Worm (Caenorhabditis elegans) whole organism, L2 larva: ENCODE data around the gene igcm-1.
A peak's percentile ranks its signal among the peaks of the same experiment; 100 is the strongest.

Experiments
- C34F6.9 ChIP-seq: fragments of 150-350 bp; optimal IDR thresholded peaks from 2 replicates; lab custom pipeline; 2014; ENCODE audit warnings: missing biosample characterization, missing genetic modification characterization
- F13H6.1 ChIP-seq: sonication (generic microtip); optimal IDR thresholded peaks from 2 replicates; lab custom pipeline; 2016; ENCODE audit warnings: missing genetic modification characterization, missing compliant biosample characterization
- R02D3.7 ChIP-seq: fragments of 150-350 bp; optimal IDR thresholded peaks from 2 replicates; lab custom pipeline; 2014; ENCODE audit warnings: missing biosample characterization, missing genetic modification characterization
- Y55F3AM.14 ChIP-seq: fragments of 200-800 bp; sonication (Bioruptor generic); optimal IDR thresholded peaks from 2 replicates; lab custom pipeline; 2018; ENCODE audit warnings: mild to moderate bottlenecking, missing genetic modification characterization, missing compliant biosample characterization
- ZK546.5 ChIP-seq: sonication (generic microtip); optimal IDR thresholded peaks from 2 replicates; lab custom pipeline; 2017; ENCODE audit warnings: missing biosample characterization, missing genetic modification characterization
- aly-2 ChIP-seq: fragments of 150-350 bp; optimal IDR thresholded peaks from 2 replicates; lab custom pipeline; 2014; ENCODE audit warnings: missing biosample characterization, missing genetic modification characterization
- blmp-1 ChIP-seq: sonication (generic microtip); optimal IDR thresholded peaks from 2 replicates; lab custom pipeline; 2017; ENCODE audit warnings: missing genetic modification characterization, mild to moderate bottlenecking, missing compliant biosample characterization, antibody characterized with exemption, moderate library complexity; ENCODE audit not compliant: insufficient read depth
- ceh-16 ChIP-seq: fragments of 150-350 bp; optimal IDR thresholded peaks from 2 replicates; lab custom pipeline; 2014; ENCODE audit warnings: missing biosample characterization, missing genetic modification characterization
- ceh-82 ChIP-seq: fragments of 150-350 bp; optimal IDR thresholded peaks from 2 replicates; lab custom pipeline; 2014; ENCODE audit warnings: missing biosample characterization, missing genetic modification characterization
- crh-2 ChIP-seq: sonication (generic microtip); optimal IDR thresholded peaks from 2 replicates; lab custom pipeline; 2017; ENCODE audit warnings: missing biosample characterization, missing genetic modification characterization
- dmd-4 ChIP-seq: sonication (generic microtip); optimal IDR thresholded peaks from 2 replicates; lab custom pipeline; 2017; ENCODE audit warnings: missing biosample characterization, missing genetic modification characterization
- egl-27 ChIP-seq: sonication (generic microtip); optimal IDR thresholded peaks from 3 replicates; lab custom pipeline; 2017; ENCODE audit warnings: missing biosample characterization, missing genetic modification reagents, missing genetic modification characterization
- elt-1 ChIP-seq: fragments of 150-350 bp; optimal IDR thresholded peaks from 2 replicates; lab custom pipeline; 2014; ENCODE audit warnings: missing biosample characterization, missing genetic modification characterization
- fos-1 ChIP-seq: fragments of 150-350 bp; optimal IDR thresholded peaks from 2 replicates; lab custom pipeline; 2014; ENCODE audit warnings: missing biosample characterization, missing genetic modification characterization
- gmeb-1 ChIP-seq: fragments of 150-350 bp; optimal IDR thresholded peaks from 2 replicates; lab custom pipeline; 2014; ENCODE audit warnings: missing biosample characterization, missing genetic modification characterization
- lin-11 ChIP-seq: fragments of 150-350 bp; sonication (generic microtip); optimal IDR thresholded peaks from 2 replicates; lab custom pipeline; 2014; ENCODE audit warnings: missing biosample characterization, missing genetic modification characterization, inconsistent platforms, mixed read lengths
- lin-13 ChIP-seq: fragments of 150-350 bp; optimal IDR thresholded peaks from 2 replicates; lab custom pipeline; 2014; ENCODE audit warnings: missing biosample characterization, missing genetic modification reagents, missing genetic modification characterization
- lin-39 ChIP-seq: fragments of 150-350 bp; optimal IDR thresholded peaks from 2 replicates; lab custom pipeline; 2014; ENCODE audit warnings: missing biosample characterization, missing genetic modification reagents, missing genetic modification characterization
- lsy-2 ChIP-seq, 2 experiments: fragments of 150-350 bp in 1 of 2; sonication (generic microtip) in 1 of 2; optimal IDR thresholded peaks; 2 replicates each; lab custom pipeline; 2014 to 2017; ENCODE audit warnings: missing biosample characterization in 2 of 2, missing genetic modification characterization in 2 of 2
- mab-5 ChIP-seq: fragments of 150-350 bp; optimal IDR thresholded peaks from 2 replicates; lab custom pipeline; 2014; ENCODE audit warnings: missing biosample characterization, missing genetic modification characterization
- mbf-1 ChIP-seq: sonication (generic microtip); optimal IDR thresholded peaks from 2 replicates; lab custom pipeline; 2017; ENCODE audit warnings: missing biosample characterization, missing genetic modification characterization
- mdl-1 ChIP-seq, 2 experiments: fragments of 150-350 bp in 1 of 2; sonication (generic microtip) in 1 of 2; optimal IDR thresholded peaks; 2 replicates each; lab custom pipeline; 2017; ENCODE audit warnings: missing biosample characterization in 2 of 2, missing genetic modification characterization in 2 of 2
- nhr-10 ChIP-seq: sonication (generic microtip); optimal IDR thresholded peaks from 2 replicates; lab custom pipeline; 2017; ENCODE audit warnings: missing biosample characterization, missing genetic modification characterization
- nhr-11 ChIP-seq: fragments of 150-350 bp; optimal IDR thresholded peaks from 2 replicates; lab custom pipeline; 2014; ENCODE audit warnings: missing biosample characterization, missing genetic modification characterization
- nhr-12 ChIP-seq: fragments of 150-350 bp; optimal IDR thresholded peaks from 2 replicates; lab custom pipeline; 2014; ENCODE audit warnings: missing biosample characterization, missing genetic modification characterization
- nhr-129 ChIP-seq: fragments of 150-350 bp; optimal IDR thresholded peaks from 2 replicates; lab custom pipeline; 2014; ENCODE audit warnings: missing biosample characterization, missing genetic modification characterization
- nhr-21 ChIP-seq: fragments of 150-350 bp; optimal IDR thresholded peaks from 2 replicates; lab custom pipeline; 2014; ENCODE audit warnings: missing biosample characterization, missing genetic modification characterization
- nhr-237 ChIP-seq: fragments of 150-350 bp; optimal IDR thresholded peaks from 2 replicates; lab custom pipeline; 2014; ENCODE audit warnings: missing biosample characterization, missing genetic modification characterization
- nhr-25 ChIP-seq: fragments of 150-350 bp; sonication (generic microtip); optimal IDR thresholded peaks from 3 replicates; lab custom pipeline; 2014; ENCODE audit warnings: missing biosample characterization, missing genetic modification characterization
- nhr-6 ChIP-seq: fragments of 150-350 bp; optimal IDR thresholded peaks from 2 replicates; lab custom pipeline; 2014; ENCODE audit warnings: missing biosample characterization, missing genetic modification characterization
- peb-1 ChIP-seq: fragments of 150-350 bp; optimal IDR thresholded peaks from 2 replicates; lab custom pipeline; 2014; ENCODE audit warnings: missing biosample characterization, missing genetic modification characterization
- sem-4 ChIP-seq: fragments of 150-350 bp; optimal IDR thresholded peaks from 2 replicates; lab custom pipeline; 2014; ENCODE audit warnings: missing biosample characterization, missing genetic modification reagents, missing genetic modification characterization
- sma-9 ChIP-seq, 2 experiments: fragments of 150-350 bp in 1 of 2; sonication (generic microtip) in 1 of 2; optimal IDR thresholded peaks; 2 replicates each; lab custom pipeline; 2014 to 2016; ENCODE audit warnings: missing genetic modification characterization in 2 of 2, mild to moderate bottlenecking in 1 of 2, missing biosample characterization in 1 of 2, missing compliant biosample characterization in 1 of 2, missing genetic modification reagents in 1 of 2, moderate library complexity in 1 of 2
- unc-55 ChIP-seq: fragments of 150-350 bp; sonication (generic microtip); optimal IDR thresholded peaks from 3 replicates; lab custom pipeline; 2014; ENCODE audit warnings: missing biosample characterization, missing genetic modification reagents, missing genetic modification characterization
- unc-62 ChIP-seq: fragments of 150-350 bp; optimal IDR thresholded peaks from 2 replicates; lab custom pipeline; 2014; ENCODE audit warnings: missing biosample characterization, missing genetic modification reagents, missing genetic modification characterization
- zag-1 ChIP-seq: fragments of 150-350 bp; optimal IDR thresholded peaks from 2 replicates; lab custom pipeline; 2014; ENCODE audit warnings: missing biosample characterization, missing genetic modification characterization

igcm-1 gene

ce11 chrX:845443-845842 lies 5.9 kb downstream of the igcm-1 start:
- no peak for TF ChIP-seq blmp-1 (tag; lab: Kevin White, UChicago)

DNA sequence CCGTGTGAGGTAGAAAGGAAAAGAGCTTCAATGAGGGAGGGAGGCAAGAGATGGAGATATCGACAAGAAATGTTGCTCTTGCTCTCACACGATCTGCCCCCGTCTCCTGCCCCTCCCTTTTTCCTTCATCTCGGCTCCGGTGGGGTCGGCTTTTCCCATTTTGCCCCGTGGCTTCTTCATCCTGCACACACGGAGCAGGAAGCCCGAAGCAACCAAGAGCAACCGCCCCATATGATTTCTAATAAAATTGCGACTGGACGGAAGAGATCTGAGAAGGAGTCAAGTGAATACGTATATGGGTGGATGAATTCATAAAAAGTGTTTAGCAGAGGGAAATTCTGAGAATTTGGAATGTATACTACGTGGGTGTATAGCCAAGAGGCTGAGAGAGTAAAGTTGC lies 6.7 kb downstream of the igcm-1 start:
- TF ChIP-seq peb-1 (tag; lab: Kevin White, UChicago) (no peak), lsy-2 (tag; optimal IDR thresholded peaks at IDR 0.05; lab: Kevin White, UChicago) (no peak), nhr-129 (tag; lab: Kevin White, UChicago) (peak; percentile 3), nhr-10 (no peak), ceh-16 (tag; lab: Kevin White, UChicago) (no peak), ceh-82 (tag; lab: Kevin White, UChicago) (no peak), lin-13 (GFP tag; lab: Kevin White, UChicago) (no peak), nhr-21 (tag; lab: Kevin White, UChicago) (no peak), nhr-12 (no peak), unc-62 (GFP tag; lab: Kevin White, UChicago) (no peak), C34F6.9 (tag; lab: Kevin White, UChicago) (peak; percentile 27), nhr-11 (tag; lab: Kevin White, UChicago) (no peak), nhr-6 (tag; lab: Kevin White, UChicago) (no peak), crh-2 (peak; percentile 7)

ce11 chrX:841393-841792 lies 9.9 kb downstream of the igcm-1 start, which contains the start of gene F39H12.3:
Gene F39H12.3, minus strand, starts transcription at chrX:841493.
- TF ChIP-seq ceh-82 (tag; lab: Kevin White, UChicago) (no peak), dmd-4 (tag; lab: Kevin White, UChicago) (no peak), lin-39 (tag; lab: Kevin White, UChicago) (no peak), elt-1 (no peak), nhr-237 (no peak), nhr-25 (tag; lab: Kevin White, UChicago) (no peak)

- no peak for TF ChIP-seq mab-5 (tag; lab: Kevin White, UChicago)
- TF ChIP-seq nhr-25 (tag; lab: Kevin White, UChicago), result no peak
- TF ChIP-seq gmeb-1 (tag; lab: Kevin White, UChicago), result no peak
- TF ChIP-seq elt-1, result no peak
- TF ChIP-seq, all 48 proteins: peak for 0
Observed at ce11 chrX:834478-834877, 16.8 kb downstream of the igcm-1 start, which contains the start of gene F39H12.1. Gene F39H12.1, plus strand, starts transcription at chrX:834778.

DNA sequence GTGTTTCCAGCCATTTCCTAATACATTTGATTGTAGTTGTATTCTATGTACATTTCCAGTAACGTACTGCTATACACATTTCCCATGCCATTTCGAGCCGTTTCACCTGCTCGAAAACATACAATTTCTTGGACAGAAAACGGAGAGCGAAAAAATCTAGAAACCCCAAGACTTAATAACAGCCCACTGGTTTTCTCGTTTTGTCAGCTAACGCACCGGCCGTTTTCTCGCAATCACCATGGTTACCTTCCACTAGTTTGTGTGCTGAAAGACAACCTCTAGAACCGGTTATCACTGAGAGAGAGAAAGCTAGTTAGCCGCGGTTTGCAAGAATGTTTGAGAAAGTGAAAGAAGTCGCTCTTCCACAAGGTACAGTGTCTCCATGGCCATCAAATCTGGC lies 21.1 kb downstream of the igcm-1 start:
- TF ChIP-seq ceh-82 (tag; lab: Kevin White, UChicago), result no peak
- TF ChIP-seq lsy-2 (tag; optimal IDR thresholded peaks at IDR 0.05; lab: Kevin White, UChicago), result no peak
- no peak for TF ChIP-seq nhr-21 (tag; lab: Kevin White, UChicago)
- TF ChIP-seq aly-2, result no peak
- TF ChIP-seq lin-11 (tag; lab: Kevin White, UChicago), result peak; percentile 36

DNA sequence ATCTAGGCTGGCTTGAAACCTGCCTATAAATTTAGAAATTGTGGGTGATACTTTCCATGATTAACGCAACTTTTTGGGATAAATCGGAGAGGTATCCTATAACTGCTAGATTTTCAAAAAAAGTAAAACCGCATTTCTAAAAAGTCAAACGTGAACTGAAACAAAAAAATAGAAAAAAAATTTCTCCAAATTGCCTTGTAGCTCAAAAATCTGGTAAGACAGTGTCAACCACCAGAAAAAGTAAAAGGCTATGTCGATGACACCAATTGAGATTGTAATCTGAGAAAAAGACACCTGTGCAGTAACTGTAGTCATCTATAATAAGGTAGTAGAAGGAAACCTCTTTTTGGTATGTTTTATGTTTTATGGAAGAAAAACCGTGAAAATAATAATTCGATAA lies 22.7 kb downstream of the igcm-1 start, which contains the start of gene wdr-54:
TSS of gene wdr-54 (plus strand) at position 301 of the 400 bp plus-strand sequence.
- TF ChIP-seq mdl-1 (tag; optimal IDR thresholded peaks at IDR 0.05; lab: Kevin White, UChicago), result no peak
- no peak for TF ChIP-seq R02D3.7 (tag; lab: Kevin White, UChicago)
- TF ChIP-seq nhr-25 (tag; lab: Kevin White, UChicago), result no peak
- no peak for TF ChIP-seq fos-1
- TF ChIP-seq sma-9 (GFP tag; optimal IDR thresholded peaks at IDR 0.05; lab: Kevin White, UChicago), result no peak
- TF ChIP-seq sma-9 (tag; optimal IDR thresholded peaks at IDR 0.05; lab: Kevin White, UChicago), result no peak
- TF ChIP-seq, all 48 proteins: peak for 0

- no peak for TF ChIP-seq dmd-4 (tag; lab: Kevin White, UChicago)
- TF ChIP-seq Y55F3AM.14 (GFP tag; lab: Kevin White, UChicago), result peak; percentile 49
- TF ChIP-seq ZK546.5 (tag; lab: Kevin White, UChicago), result no peak
- TF ChIP-seq mbf-1 (tag; lab: Kevin White, UChicago), result no peak
- TF ChIP-seq F13H6.1 (tag; lab: Kevin White, UChicago), result peak; percentile 67
- TF ChIP-seq R02D3.7 (tag; lab: Kevin White, UChicago), result no peak
- TF ChIP-seq nhr-6 (tag; lab: Kevin White, UChicago), result peak; percentile 70
- peak; percentile 55 for TF ChIP-seq nhr-10
- TF ChIP-seq crh-2, result peak; percentile 92
- TF ChIP-seq nhr-25 (tag; lab: Kevin White, UChicago), result peak; percentile 22
- TF ChIP-seq lin-39 (tag; lab: Kevin White, UChicago), result no peak
- peak; percentile 62 for TF ChIP-seq unc-55 (GFP tag; lab: Kevin White, UChicago)
- no peak for TF ChIP-seq elt-1
- TF ChIP-seq zag-1 (tag; lab: Kevin White, UChicago), result peak; percentile 62
- TF ChIP-seq C34F6.9 (tag; lab: Kevin White, UChicago), result peak; percentile 82
- peak; percentile 78 for TF ChIP-seq blmp-1 (tag; lab: Kevin White, UChicago)
- TF ChIP-seq egl-27 (tag; lab: Kevin White, UChicago), result peak; percentile 17
- peak; percentile 60 to 68 for TF ChIP-seq mdl-1 (tag; optimal IDR thresholded peaks at IDR 0.05; lab: Kevin White, UChicago)
- peak; percentile 64 for TF ChIP-seq sem-4 (tag; lab: Kevin White, UChicago)
- peak; percentile 16 for TF ChIP-seq lin-13 (GFP tag; lab: Kevin White, UChicago)
- TF ChIP-seq nhr-129 (tag; lab: Kevin White, UChicago), result peak; percentile 90
- TF ChIP-seq fos-1, result peak; percentile 61
- TF ChIP-seq lsy-2 (tag; optimal IDR thresholded peaks at IDR 0.05; lab: Kevin White, UChicago), result peak; percentile 47 to 76
- peak; percentile 75 for TF ChIP-seq sma-9 (GFP tag; optimal IDR thresholded peaks at IDR 0.05; lab: Kevin White, UChicago)
- TF ChIP-seq sma-9 (tag; optimal IDR thresholded peaks at IDR 0.05; lab: Kevin White, UChicago), result no peak
- no peak for TF ChIP-seq nhr-11 (tag; lab: Kevin White, UChicago)
- no peak for TF ChIP-seq lin-11 (tag; lab: Kevin White, UChicago)
- TF ChIP-seq gmeb-1 (tag; lab: Kevin White, UChicago), result no peak
- TF ChIP-seq nhr-21 (tag; lab: Kevin White, UChicago), result no peak
Observed at ce11 chrX:827502-827901, 23.8 kb downstream of the igcm-1 start.
